Worm (Caenorhabditis elegans): ENCODE measurements around the gene K02E2.11.

Gene K02E2.11

DNA sequence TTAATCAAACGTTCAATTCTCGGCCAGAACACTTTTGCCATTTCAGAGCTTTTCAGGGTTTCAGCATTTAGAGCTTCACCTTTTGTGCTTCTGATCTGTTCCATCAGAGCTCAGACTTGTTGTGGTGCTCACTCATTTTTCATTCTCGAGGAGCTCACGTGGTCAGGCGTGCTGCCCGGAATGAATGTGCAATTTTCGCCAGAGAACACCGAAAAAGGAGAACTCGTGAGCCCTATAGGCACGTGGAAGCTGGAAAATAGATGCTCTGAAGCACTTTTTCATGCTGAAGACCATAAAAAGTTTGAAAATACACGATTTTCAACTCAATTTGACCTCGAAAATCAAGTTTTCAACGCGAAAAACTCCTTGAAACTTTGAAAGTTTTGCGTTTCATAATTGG is 36.5 kb downstream of the K02E2.11 start:
- TF ChIP-seq zim-3 (tag; optimal IDR thresholded peaks at IDR 0.05), result no peak
- TF ChIP-seq cebp-1 (GFP tag; IDR thresholded peaks at IDR 0.05), result no peak
- TF ChIP-seq cebp-1 (tag; optimal IDR thresholded peaks at IDR 0.05), result peak; percentile 7
- 0 out of 2 replicates have a peak, but pooled peaks have one; percentile 37 for TF ChIP-seq Y95B8A.8 (GFP tag; IDR thresholded peaks at IDR 0.05)
- no peak for TF ChIP-seq egrh-3 (GFP tag; IDR thresholded peaks at IDR 0.05)

DNA sequence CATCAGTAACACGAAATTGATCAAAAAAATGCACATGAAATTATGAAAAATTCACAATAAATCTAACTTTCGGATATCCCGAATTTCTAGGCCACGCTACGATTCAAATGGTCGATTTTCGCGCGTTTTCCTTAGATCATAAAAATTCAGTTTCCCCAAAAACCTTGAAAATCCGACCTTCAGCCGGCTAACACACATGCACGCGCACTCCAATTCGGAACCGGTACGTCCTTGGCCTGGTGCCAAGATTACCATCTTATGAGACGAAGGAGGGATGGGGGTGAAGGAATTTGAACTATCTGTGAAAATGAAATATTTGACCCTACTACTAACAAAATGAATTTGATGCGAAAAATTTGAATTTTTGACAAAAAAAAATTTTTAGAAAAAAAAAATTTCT is 39.6 kb downstream of the K02E2.11 start:
- TF ChIP-seq tlf-1 (GFP tag; optimal IDR thresholded peaks at IDR 0.05) (no peak), lin-40 (tag; optimal IDR thresholded peaks at IDR 0.05) (no peak), bed-2 (GFP tag; IDR thresholded peaks at IDR 0.05) (no peak), nfya-1 (tag; optimal IDR thresholded peaks at IDR 0.05; ENCODE audit: borderline replicate concordance, insufficient read depth) (no peak), K12H6.12 (tag; optimal IDR thresholded peaks at IDR 0.05) (no peak), attf-3 (GFP tag; conservative IDR thresholded peaks at IDR 0.05) (no peak), hlh-26 (GFP tag; conservative IDR thresholded peaks at IDR 0.05) (no peak), B0019.2 (GFP tag; conservative IDR thresholded peaks at IDR 0.05) (no peak), zfh-2 (GFP tag; conservative IDR thresholded peaks at IDR 0.05) (no peak), mel-28 (tag; optimal IDR thresholded peaks at IDR 0.05; ENCODE audit: borderline replicate concordance) (no peak), ztf-6 (GFP tag; IDR thresholded peaks at IDR 0.05) (no peak)

DNA sequence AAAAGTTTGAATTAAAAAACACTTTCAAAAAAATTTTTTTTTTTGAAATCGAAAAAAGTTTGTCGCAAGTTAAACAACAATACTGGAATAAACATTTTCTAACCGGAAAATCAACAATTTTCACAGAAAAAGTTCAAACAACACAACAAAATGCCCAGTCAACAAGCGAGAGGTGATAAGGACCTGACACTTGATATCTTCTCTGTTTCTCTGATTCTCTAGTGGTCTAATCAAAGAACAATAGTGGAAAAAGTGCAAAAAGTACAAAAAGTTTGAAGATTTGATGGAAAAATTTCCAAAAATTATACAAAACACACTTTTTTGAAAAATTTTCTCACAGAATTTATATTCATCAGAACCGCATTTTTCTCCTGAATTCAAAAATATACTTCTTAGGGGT is 40.3 kb downstream of the K02E2.11 start:
- TF ChIP-seq ama-1 (optimal IDR thresholded peaks at IDR 0.05) (no peak), ama-1 (GFP tag; optimal IDR thresholded peaks at IDR 0.05) (no peak), cebp-1 (GFP tag; IDR thresholded peaks at IDR 0.05) (no peak), cebp-1 (tag; optimal IDR thresholded peaks at IDR 0.05) (no peak), nhr-80 (tag; optimal IDR thresholded peaks at IDR 0.05) (peak; percentile 29), K12H6.12 (tag; optimal IDR thresholded peaks at IDR 0.05) (no peak), F57A8.1 (GFP tag; optimal IDR thresholded peaks at IDR 0.05) (no peak), him-1 (tag; optimal IDR thresholded peaks at IDR 0.05) (no peak), lin-35 (GFP tag; optimal IDR thresholded peaks at IDR 0.05) (no peak), nfyb-1 (GFP tag; IDR thresholded peaks at IDR 0.05) (no peak)

DNA sequence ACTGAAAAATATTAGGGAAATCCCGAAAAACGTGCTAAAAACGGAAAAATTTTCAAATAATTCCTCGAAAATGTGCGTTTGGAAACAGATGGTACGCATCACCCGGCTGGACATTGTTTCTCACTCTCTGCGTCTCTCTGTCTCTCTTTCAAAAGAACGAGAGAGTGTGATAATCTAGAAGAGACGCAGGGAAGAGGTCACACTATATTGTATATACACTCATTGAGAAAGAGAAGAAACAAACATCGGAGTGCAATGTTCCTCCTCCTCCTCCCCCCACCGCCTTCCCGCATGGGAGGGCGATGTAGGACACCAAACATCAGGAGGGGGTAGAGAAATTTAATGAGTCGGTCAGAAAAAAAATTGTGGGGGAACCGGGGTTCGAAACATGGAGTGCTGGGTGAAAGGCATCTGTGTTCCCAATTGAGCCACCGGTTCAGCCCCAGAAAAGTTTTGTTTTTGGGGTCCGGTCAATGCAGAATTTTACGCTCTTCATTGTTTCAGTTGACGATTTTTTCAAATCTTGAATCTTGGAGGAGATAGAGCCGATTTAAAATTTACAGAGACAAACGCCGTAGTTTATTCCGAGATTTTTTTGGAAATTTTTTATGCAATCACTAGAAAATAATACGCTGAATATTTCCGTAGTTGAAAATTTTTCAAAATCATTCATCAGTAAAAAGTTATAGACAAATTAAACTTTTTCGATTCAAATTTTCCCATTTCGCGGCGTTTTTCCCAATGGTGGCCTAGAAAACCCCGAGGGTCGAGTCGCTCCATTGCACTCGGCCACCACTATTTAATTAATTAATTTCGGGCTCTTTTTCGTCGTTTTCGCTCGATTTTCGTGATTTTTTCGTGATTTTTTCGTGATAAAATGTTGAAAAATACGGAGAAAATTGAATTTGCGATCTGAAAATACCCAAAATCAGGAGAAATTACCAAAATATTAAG is 41.4 kb downstream of the K02E2.11 start:
- TF ChIP-seq zim-3 (tag; optimal IDR thresholded peaks at IDR 0.05), result no peak
- no peak for TF ChIP-seq cebp-2 (GFP tag; IDR thresholded peaks at IDR 0.05)
- 0 out of 2 replicates have a peak, but pooled peaks have one; percentile 11 for TF ChIP-seq pbrm-1 (GFP tag; IDR thresholded peaks at IDR 0.05)
- no peak for TF ChIP-seq ztf-22 (GFP tag; optimal IDR thresholded peaks at IDR 0.05)
- no peak for TF ChIP-seq ceh-58 (GFP tag; IDR thresholded peaks at IDR 0.05)
- no peak for TF ChIP-seq rcor-1 (GFP tag; IDR thresholded peaks at IDR 0.05)
- no peak for TF ChIP-seq lin-40 (tag; optimal IDR thresholded peaks at IDR 0.05)
- no peak for TF ChIP-seq ztf-6 (GFP tag; IDR thresholded peaks at IDR 0.05)
- TF ChIP-seq ztf-3 (GFP tag; optimal IDR thresholded peaks at IDR 0.05), result no peak
- TF ChIP-seq hmg-20 (GFP tag; IDR thresholded peaks at IDR 0.05), result no peak
- no peak for TF ChIP-seq snpc-3.4 (tag; optimal IDR thresholded peaks at IDR 0.05)
- peak; percentile 23 for TF ChIP-seq unc-62 (GFP tag; optimal IDR thresholded peaks at IDR 0.05)
- no peak for TF ChIP-seq Y53F4B.3 (GFP tag; IDR thresholded peaks at IDR 0.05)
- no peak for TF ChIP-seq ama-1 (optimal IDR thresholded peaks at IDR 0.05)
- no peak for TF ChIP-seq ama-1 (GFP tag; optimal IDR thresholded peaks at IDR 0.05)
- no peak for TF ChIP-seq zfh-2 (GFP tag; conservative IDR thresholded peaks at IDR 0.05)
- no peak for TF ChIP-seq F49E8.2 (tag; optimal IDR thresholded peaks at IDR 0.05; ENCODE audit: insufficient read depth)
- TF ChIP-seq nfya-1 (tag; optimal IDR thresholded peaks at IDR 0.05; ENCODE audit: borderline replicate concordance, insufficient read depth), result no peak
- TF ChIP-seq repo-1 (tag; optimal IDR thresholded peaks at IDR 0.05), result no peak
- no peak for TF ChIP-seq C06A6.2 (GFP tag; conservative IDR thresholded peaks at IDR 0.05)
- TF ChIP-seq ceh-40 (GFP tag; IDR thresholded peaks at IDR 0.05), result no peak
- TF ChIP-seq chd-7 (tag; optimal IDR thresholded peaks at IDR 0.05), result no peak
- no peak for TF ChIP-seq F10E7.11 (tag; optimal IDR thresholded peaks at IDR 0.05)
- TF ChIP-seq attf-6 (GFP tag; IDR thresholded peaks at IDR 0.05), result no peak
- TF ChIP-seq nhr-179 (tag; optimal IDR thresholded peaks at IDR 0.05), result no peak
